Worm (Caenorhabditis elegans): ENCODE data around the gene nhr-86.

DNA sequence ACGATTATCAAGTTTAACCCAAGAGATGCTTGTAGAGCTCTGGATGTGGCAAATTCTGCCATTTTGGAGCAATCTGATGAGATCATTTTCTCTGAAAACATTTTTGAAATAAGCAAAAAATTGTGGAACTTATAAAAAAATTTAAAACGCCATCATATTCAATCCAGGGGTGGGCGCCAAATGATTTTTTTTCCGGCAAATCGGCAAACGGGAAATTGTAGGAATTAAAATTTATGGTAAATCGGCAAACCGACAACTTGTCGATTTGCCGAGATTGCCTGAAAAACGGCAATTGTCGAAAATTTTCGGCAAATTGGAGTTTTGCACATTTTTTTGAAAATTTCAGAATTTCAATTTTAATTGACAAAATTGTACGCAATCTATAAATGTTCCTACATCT is 31.1 kb downstream of the nhr-86 start, which contains the start of gene srab-23:
- TF ChIP-seq zip-5 (tag; optimal IDR thresholded peaks at IDR 0.05), result no peak
- no peak for TF ChIP-seq ets-4 (tag; optimal IDR thresholded peaks at IDR 0.05)
- TF ChIP-seq ama-1 (optimal IDR thresholded peaks at IDR 0.05), result no peak
- no peak for TF ChIP-seq pha-4 (tag; optimal IDR thresholded peaks at IDR 0.05)
- TF ChIP-seq pqm-1 (tag; optimal IDR thresholded peaks at IDR 0.05), result no peak
- TF ChIP-seq pat-9 (tag; optimal IDR thresholded peaks at IDR 0.05), result no peak
- TF ChIP-seq nhr-11 (tag; optimal IDR thresholded peaks at IDR 0.05), result no peak
- TF ChIP-seq elt-2 (tag; optimal IDR thresholded peaks at IDR 0.05), result no peak

Measured in whole organism, late embryonic.